Fruit fly (Drosophila melanogaster) whole organism, pupa: ENCODE data around the gene Pdf.

ENCODE experiments used
- CG10348 ChIP-seq: fragments of 200-800 bp; sonication (Bioruptor generic); IDR thresholded peaks from 2 replicates; pipeline ENCODE4 v1.3.6; 2022; ENCODE audit warnings: missing biosample characterization, missing genetic modification characterization
- CG12605 ChIP-seq: fragments of 200-800 bp; sonication (Bioruptor generic); IDR thresholded peaks from 2 replicates; pipeline ENCODE4 v1.3.6; 2022; ENCODE audit warnings: missing biosample characterization, missing genetic modification characterization
- CG13204 ChIP-seq: fragments of 200-800 bp; sonication (Bioruptor generic); optimal IDR thresholded peaks from 2 replicates; lab custom pipeline; 2018; ENCODE audit warnings: missing biosample characterization, mild to moderate bottlenecking, missing genetic modification characterization, moderate library complexity
- CG14655 ChIP-seq: fragments of 200-800 bp; sonication (Bioruptor generic); optimal IDR thresholded peaks from 3 replicates; lab custom pipeline; 2017; ENCODE audit warnings: mild to moderate bottlenecking, missing biosample characterization, missing genetic modification reagents, missing genetic modification characterization
- CG15710 ChIP-seq: fragments of 200-800 bp; sonication (Bioruptor generic); optimal IDR thresholded peaks from 2 replicates; lab custom pipeline; 2018; ENCODE audit warnings: missing biosample characterization, mild to moderate bottlenecking, missing genetic modification characterization, moderate library complexity
- CG17806 ChIP-seq: fragments of 200-800 bp; sonication (Bioruptor generic); optimal IDR thresholded peaks from 2 replicates; lab custom pipeline; 2018; ENCODE audit warnings: missing biosample characterization, mild to moderate bottlenecking, missing genetic modification characterization, moderate library complexity
- CG32121 ChIP-seq: fragments of 200-800 bp; sonication (Bioruptor generic); IDR thresholded peaks from 2 replicates; pipeline ENCODE4 v1.3.6; 2022; ENCODE audit warnings: missing biosample characterization, missing genetic modification characterization
- CG34367 ChIP-seq: fragments of 200-800 bp; sonication (Bioruptor generic); optimal IDR thresholded peaks from 2 replicates; lab custom pipeline; 2018; ENCODE audit warnings: missing biosample characterization, mild to moderate bottlenecking, missing genetic modification characterization
- CG4496 ChIP-seq: fragments of 200-800 bp; sonication (Bioruptor generic); IDR thresholded peaks from 3 replicates; pipeline ENCODE4 v1.3.6; 2022; ENCODE audit warnings: missing biosample characterization, missing genetic modification characterization
- CG8159 ChIP-seq: fragments of 200-800 bp; sonication (Bioruptor generic); optimal IDR thresholded peaks from 3 replicates; lab custom pipeline; 2018; ENCODE audit warnings: missing biosample characterization, mild to moderate bottlenecking, missing genetic modification characterization, moderate library complexity
- CG8301 ChIP-seq: fragments of 200-800 bp; sonication (Bioruptor generic); optimal IDR thresholded peaks from 2 replicates; lab custom pipeline; 2018; ENCODE audit warnings: missing biosample characterization, mild to moderate bottlenecking, missing genetic modification characterization
- CG9948 ChIP-seq: fragments of 200-800 bp; sonication (Bioruptor generic); optimal IDR thresholded peaks from 2 replicates; lab custom pipeline; 2018; ENCODE audit warnings: missing biosample characterization, mild to moderate bottlenecking, missing genetic modification characterization, moderate library complexity
- D1 ChIP-seq: fragments of 200-800 bp; sonication (Bioruptor generic); optimal IDR thresholded peaks from 2 replicates; lab custom pipeline; 2018; ENCODE audit warnings: missing biosample characterization, mild to moderate bottlenecking, missing genetic modification characterization, moderate library complexity
- EcR ChIP-seq: fragments of 200-800 bp; sonication (Bioruptor generic); optimal IDR thresholded peaks from 3 replicates; lab custom pipeline; 2019; ENCODE audit warnings: missing biosample characterization, missing genetic modification characterization, mild to moderate bottlenecking, moderate library complexity, missing genetic modification reagents
- Ets98B ChIP-seq: fragments of 200-800 bp; sonication (Bioruptor generic); IDR thresholded peaks from 2 replicates; pipeline ENCODE4 v1.3.6; 2022; ENCODE audit warnings: missing biosample characterization, missing genetic modification characterization
- Pif1A ChIP-seq: fragments of 200-800 bp; sonication (Bioruptor generic); optimal IDR thresholded peaks from 3 replicates; lab custom pipeline; 2016; ENCODE audit warnings: missing biosample characterization, missing genetic modification characterization
- Pif1B ChIP-seq: fragments of 200-800 bp; sonication (Bioruptor generic); optimal IDR thresholded peaks from 3 replicates; lab custom pipeline; 2016; ENCODE audit warnings: missing biosample characterization, missing genetic modification characterization
- Snoo ChIP-seq: fragments of 200-800 bp; sonication (Bioruptor generic); optimal IDR thresholded peaks from 3 replicates; lab custom pipeline; 2017; ENCODE audit warnings: missing biosample characterization, mild to moderate bottlenecking, missing genetic modification characterization, inconsistent platforms
- fd96Ca ChIP-seq: fragments of 200-800 bp; sonication (Bioruptor generic); IDR thresholded peaks from 3 replicates; pipeline ENCODE4 v1.3.6; 2022; ENCODE audit warnings: missing biosample characterization, missing genetic modification characterization
- gl ChIP-seq: fragments of 200-800 bp; sonication (Bioruptor generic); optimal IDR thresholded peaks from 2 replicates; lab custom pipeline; 2018; ENCODE audit warnings: missing biosample characterization, mild to moderate bottlenecking, missing genetic modification characterization
- rn ChIP-seq: fragments of 200-800 bp; sonication (Bioruptor generic); IDR thresholded peaks from 2 replicates; pipeline ENCODE4 v1.3.6; 2022; ENCODE audit warnings: missing biosample characterization, missing genetic modification characterization

The Pdf gene

DNA sequence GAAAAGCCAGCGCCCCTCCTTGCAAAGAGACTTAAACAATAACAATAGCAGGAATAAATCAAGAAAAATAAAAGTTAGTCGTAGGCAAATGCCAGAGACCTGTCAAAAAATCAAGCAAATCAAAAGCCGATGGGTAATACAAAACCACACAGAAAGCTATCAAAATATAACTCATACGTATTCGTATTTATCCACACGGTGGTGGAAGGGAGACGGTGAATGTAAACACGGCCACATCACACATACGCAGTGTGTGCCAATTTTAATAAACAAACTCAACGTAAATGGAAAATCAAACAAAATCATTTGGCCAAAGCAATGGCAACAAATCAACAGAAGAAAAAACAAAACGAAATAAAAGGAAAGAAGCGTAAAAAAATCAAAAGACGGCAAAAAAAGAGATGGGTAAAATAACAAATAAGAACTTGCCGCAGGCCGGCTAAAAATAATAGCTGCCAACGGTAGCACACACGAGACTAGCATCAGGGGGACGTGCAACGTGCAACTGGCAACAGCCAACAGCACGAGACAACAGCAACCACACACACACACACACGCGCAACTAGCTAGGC is 13.2 kb downstream of the Pdf start:
- TF ChIP-seq CG8301 (tag; lab: Kevin White, UChicago), result peak; percentile 46
- TF ChIP-seq Ets98B, result peak; percentile 70
- TF ChIP-seq EcR (GFP tag; lab: Kevin White, UChicago), result no peak
- TF ChIP-seq fd96Ca (GFP tag; lab: Robert Waterston, UW), result peak; percentile 57; the same call in 2 of the 3 replicates
- TF ChIP-seq D1 (tag; lab: Kevin White, UChicago), result no peak
- TF ChIP-seq gl, result peak; percentile 2
- peak; percentile 40 for TF ChIP-seq rn (GFP tag; lab: Robert Waterston, UW)
- TF ChIP-seq CG15710 (tag; lab: Kevin White, UChicago), result no peak
- TF ChIP-seq CG32121 (GFP tag; lab: Robert Waterston, UW), result peak; percentile 62
- TF ChIP-seq CG8159 (tag; lab: Kevin White, UChicago), result no peak
- peak; percentile 66; the same call in 2 of the 3 replicates for TF ChIP-seq CG4496
- TF ChIP-seq CG12605, result peak; percentile 57; the same call in 1 of the 2 replicates
- TF ChIP-seq CG14655 (GFP tag; lab: Kevin White, UChicago), result peak; percentile 51
- TF ChIP-seq, all 21 proteins: peak for 9

DNA sequence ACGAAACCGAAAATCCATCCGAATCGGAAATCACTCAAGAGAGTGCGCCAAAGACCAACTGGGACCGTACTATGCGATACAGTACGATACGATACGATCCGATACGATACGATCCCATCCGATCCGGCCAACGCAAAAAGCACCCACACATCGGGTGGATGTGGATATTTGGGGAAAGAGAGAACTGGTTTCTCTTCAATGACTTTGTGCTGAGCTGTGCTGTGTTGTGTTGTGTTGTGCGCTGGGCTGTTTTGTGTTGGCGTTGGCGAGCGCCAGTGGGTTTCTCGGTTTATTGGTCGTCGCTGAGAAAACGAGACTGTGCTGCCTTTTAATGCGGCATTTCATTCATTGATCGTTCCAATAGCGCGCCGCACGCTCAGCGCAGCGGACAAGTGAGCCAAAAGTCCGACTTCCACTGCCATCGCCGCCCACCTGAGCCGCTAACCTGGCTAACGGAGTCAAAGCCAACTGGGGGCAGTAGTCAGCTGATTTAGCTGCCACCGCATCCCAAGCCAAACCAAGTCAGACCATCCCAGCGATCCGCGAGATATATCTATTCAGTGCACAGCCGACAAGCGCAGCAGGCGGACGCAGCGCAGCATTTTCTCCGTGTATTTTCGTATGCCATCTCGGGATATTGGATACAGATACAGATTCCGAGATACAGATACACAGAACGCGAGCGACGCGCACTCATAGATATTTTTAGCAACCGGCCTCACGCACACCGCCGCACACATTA is 15.3 kb downstream of the Pdf start, which contains the start of gene tx:
tx (plus strand) TSS at position 324 of the 742 bp plus-strand sequence.
- TF ChIP-seq CG4496 (0 out of 3 replicates have a peak, but pooled peaks have one; percentile 7), Ets98B (peak; percentile 9; the same call in 1 of the 2 replicates), Snoo (tag; lab: Kevin White, UChicago) (no peak), CG8159 (tag; lab: Kevin White, UChicago) (no peak), CG12605 (peak; percentile 10; the same call in 1 of the 2 replicates), CG13204 (GFP tag; lab: Kevin White, UChicago) (peak; percentile 56), CG32121 (GFP tag; lab: Robert Waterston, UW) (0 out of 2 replicates have a peak, but pooled peaks have one; percentile 38)

DNA sequence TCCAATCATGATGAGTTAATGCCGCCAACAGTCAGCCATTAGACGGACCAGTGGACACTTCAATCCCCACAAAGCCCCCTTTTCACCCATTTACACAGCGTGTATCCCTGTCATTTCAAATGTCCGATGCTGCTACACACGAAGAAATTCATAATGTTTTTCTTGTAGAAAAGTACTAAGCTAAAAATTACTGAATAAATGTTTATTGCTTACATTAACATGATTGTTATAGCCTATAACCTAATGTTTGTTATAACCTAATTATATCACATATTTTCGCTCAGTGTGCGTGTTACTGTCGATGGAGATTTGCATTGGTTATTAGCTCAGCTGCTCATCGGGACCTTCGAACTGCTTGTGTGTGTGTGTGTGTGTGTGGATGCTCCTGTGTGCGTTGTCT is 19.4 kb downstream of the Pdf start:
- TF ChIP-seq CG8301 (tag; lab: Kevin White, UChicago), result peak; percentile 37
- TF ChIP-seq CG34367, result peak; percentile 8
- TF ChIP-seq CG10348 (GFP tag; lab: Robert Waterston, UW), result no peak
- TF ChIP-seq D1 (tag; lab: Kevin White, UChicago), result no peak
- no peak for TF ChIP-seq gl
- TF ChIP-seq CG8159 (tag; lab: Kevin White, UChicago), result peak; percentile 45
- TF ChIP-seq CG9948 (tag; lab: Kevin White, UChicago), result peak; percentile 34
- TF ChIP-seq CG32121 (GFP tag; lab: Robert Waterston, UW), result peak; percentile 27; the same call in 1 of the 2 replicates
- peak; percentile 60; the same call in 2 of the 3 replicates for TF ChIP-seq CG4496
- TF ChIP-seq Snoo (tag; lab: Kevin White, UChicago), result peak; percentile 6
- TF ChIP-seq CG15710 (tag; lab: Kevin White, UChicago), result peak; percentile 12
- no peak for TF ChIP-seq rn (GFP tag; lab: Robert Waterston, UW)
- no peak for TF ChIP-seq CG13204 (GFP tag; lab: Kevin White, UChicago)
- peak; percentile 45 for TF ChIP-seq CG17806 (tag; lab: Kevin White, UChicago)
- TF ChIP-seq CG14655 (GFP tag; lab: Kevin White, UChicago), result peak; percentile 48
- TF ChIP-seq Ets98B, result peak; percentile 54; the same call in 1 of the 2 replicates
- TF ChIP-seq EcR (GFP tag; lab: Kevin White, UChicago), result no peak
- TF ChIP-seq Pif1B (GFP tag; lab: Kevin White, UChicago), result no peak
- TF ChIP-seq Pif1A (GFP tag; lab: Kevin White, UChicago), result peak; percentile 35
- TF ChIP-seq fd96Ca (GFP tag; lab: Robert Waterston, UW), result no peak

DNA sequence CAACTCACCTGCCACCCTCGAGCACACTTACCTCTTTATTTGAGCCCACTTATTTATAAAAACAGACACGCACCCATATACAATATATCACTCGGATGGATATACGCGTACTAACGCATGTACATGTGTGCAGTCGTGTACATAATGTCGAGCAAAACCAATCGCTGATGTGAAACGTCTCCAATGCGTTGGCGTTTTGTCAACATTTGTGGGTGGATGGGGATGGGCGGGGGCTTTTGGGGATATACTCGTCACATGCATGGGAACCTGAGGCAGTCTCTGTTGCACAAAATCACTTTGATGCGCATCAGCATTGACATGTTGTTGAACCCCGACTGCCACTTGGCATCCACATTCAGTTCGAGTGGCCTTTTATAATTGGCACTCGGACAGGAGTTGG is 19.9 kb downstream of the Pdf start:
- TF ChIP-seq CG10348 (GFP tag; lab: Robert Waterston, UW) (no peak), Pif1B (GFP tag; lab: Kevin White, UChicago) (no peak), CG15710 (tag; lab: Kevin White, UChicago) (no peak), EcR (GFP tag; lab: Kevin White, UChicago) (no peak), D1 (tag; lab: Kevin White, UChicago) (no peak), CG12605 (no peak), CG17806 (tag; lab: Kevin White, UChicago) (no peak), CG13204 (GFP tag; lab: Kevin White, UChicago) (no peak), Pif1A (GFP tag; lab: Kevin White, UChicago) (no peak), rn (GFP tag; lab: Robert Waterston, UW) (no peak), CG14655 (GFP tag; lab: Kevin White, UChicago) (no peak)

DNA sequence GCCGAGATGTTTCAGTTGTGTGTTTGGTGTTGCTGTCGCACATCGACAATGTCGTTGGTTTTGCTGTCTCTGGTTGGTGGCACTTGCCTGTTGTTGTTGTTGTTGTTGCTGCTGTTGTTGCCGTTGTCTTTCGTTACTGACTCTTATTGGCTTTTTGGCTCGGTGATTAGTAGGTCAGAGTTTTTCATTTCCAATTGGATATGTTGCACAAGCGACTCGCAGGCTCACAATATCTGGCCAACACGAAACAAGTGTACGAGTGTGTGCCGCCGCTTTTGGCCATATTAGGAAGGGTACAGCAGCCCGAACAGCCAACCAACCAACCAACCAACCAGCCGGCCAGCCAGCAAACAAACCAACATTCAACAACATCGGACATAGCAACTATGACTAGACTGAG is 22.2 kb downstream of the Pdf start:
- TF ChIP-seq CG8301 (tag; lab: Kevin White, UChicago), result no peak
- no peak for TF ChIP-seq CG9948 (tag; lab: Kevin White, UChicago)
- no peak for TF ChIP-seq CG13204 (GFP tag; lab: Kevin White, UChicago)
- no peak for TF ChIP-seq CG17806 (tag; lab: Kevin White, UChicago)
- no peak for TF ChIP-seq CG4496
- TF ChIP-seq CG12605, result no peak
- no peak for TF ChIP-seq EcR (GFP tag; lab: Kevin White, UChicago)
- no peak for TF ChIP-seq CG32121 (GFP tag; lab: Robert Waterston, UW)
- no peak for TF ChIP-seq CG14655 (GFP tag; lab: Kevin White, UChicago)
- TF ChIP-seq CG15710 (tag; lab: Kevin White, UChicago), result no peak
- TF ChIP-seq CG8159 (tag; lab: Kevin White, UChicago), result no peak
- TF ChIP-seq gl, result no peak
- TF ChIP-seq Pif1B (GFP tag; lab: Kevin White, UChicago), result no peak
- no peak for TF ChIP-seq rn (GFP tag; lab: Robert Waterston, UW)
- TF ChIP-seq Pif1A (GFP tag; lab: Kevin White, UChicago), result no peak
- no peak for TF ChIP-seq CG34367
- no peak for TF ChIP-seq Snoo (tag; lab: Kevin White, UChicago)
- TF ChIP-seq, all 21 proteins: peak for 0
